Worm (Caenorhabditis elegans) whole organism, early embryonic: ENCODE measurements around the gene oig-2.

Experiments
- ama-1 ChIP-seq: fragments of 150-350 bp; optimal IDR thresholded peaks from 2 replicates; lab custom pipeline; 2014
- ceh-36 ChIP-seq: sonication (generic microtip); optimal IDR thresholded peaks from 2 replicates; lab custom pipeline; 2016; ENCODE audit warnings: missing genetic modification characterization, inconsistent platforms, missing compliant biosample characterization

- TF ChIP-seq ceh-36 (tag; lab: Kevin White, UChicago) (no peak), ama-1 (no peak)
Measured at ce11 chrII:13050050-13050449, 42.1 kb upstream of the oig-2 start.
